Worm (Caenorhabditis elegans) whole organism, young adult: ENCODE results near the gene fbxa-19.

ENCODE experiments used
- B0035.1 ChIP-seq: sonication (generic microtip); optimal IDR thresholded peaks from 2 replicates; lab custom pipeline; 2016; ENCODE audit warnings: missing genetic modification characterization, mild to moderate bottlenecking, missing compliant biosample characterization, missing genotype, missing genetic modification reagents
- F23B12.7 ChIP-seq: sonication (generic microtip); optimal IDR thresholded peaks from 2 replicates; lab custom pipeline; 2017; ENCODE audit warnings: missing genetic modification characterization, mild to moderate bottlenecking, missing compliant biosample characterization, antibody characterized with exemption, moderate library complexity; ENCODE audit not compliant: insufficient read depth
- F33H1.4 ChIP-seq: fragments of 200-800 bp; sonication (Bioruptor generic); IDR thresholded peaks from 2 replicates; pipeline ENCODE4 v1.3.6; 2022; ENCODE audit warnings: missing genetic modification reagents, missing genetic modification characterization, missing compliant biosample characterization
- F57A8.1 ChIP-seq: fragments of 200-800 bp; sonication (Bioruptor generic); optimal IDR thresholded peaks from 2 replicates; lab custom pipeline; 2018; ENCODE audit warnings: mild to moderate bottlenecking, missing genetic modification characterization, moderate library complexity, missing compliant biosample characterization
- K11D2.4 ChIP-seq: fragments of 200-800 bp; sonication (Bioruptor generic); IDR thresholded peaks from 2 replicates; pipeline ENCODE4 v1.3.6; 2022; ENCODE audit warnings: missing genetic modification reagents, missing genetic modification characterization, missing compliant biosample characterization
- K12H6.12 ChIP-seq: fragments of 200-800 bp; sonication (Bioruptor generic); optimal IDR thresholded peaks from 2 replicates; lab custom pipeline; 2018; ENCODE audit warnings: mild to moderate bottlenecking, missing genetic modification characterization, missing compliant biosample characterization
- T07F8.4 ChIP-seq: sonication (generic microtip); optimal IDR thresholded peaks from 2 replicates; lab custom pipeline; 2016; ENCODE audit warnings: mild to moderate bottlenecking, missing genetic modification characterization, moderate library complexity, missing compliant biosample characterization
- Y67H2A.10 ChIP-seq: fragments of 200-800 bp; sonication (Bioruptor generic); conservative IDR thresholded peaks from 2 replicates; pipeline ENCODE4 v1.3.6; 2022; ENCODE audit warnings: missing genetic modification reagents, missing genetic modification characterization, missing compliant biosample characterization
- Y95B8A.8 ChIP-seq: fragments of 200-800 bp; sonication (Bioruptor generic); IDR thresholded peaks from 2 replicates; pipeline ENCODE4 v1.3.6; 2022; ENCODE audit warnings: missing genetic modification reagents, missing genetic modification characterization, missing compliant biosample characterization
- akir-1 ChIP-seq: fragments of 200-800 bp; sonication (Bioruptor generic); optimal IDR thresholded peaks from 2 replicates; lab custom pipeline; 2018; ENCODE audit warnings: mild to moderate bottlenecking, missing genetic modification characterization, moderate library complexity, missing compliant biosample characterization
- atf-7 ChIP-seq: sonication (generic microtip); optimal IDR thresholded peaks from 2 replicates; lab custom pipeline; 2017; ENCODE audit warnings: mild to moderate bottlenecking, missing genetic modification characterization, missing compliant biosample characterization
- ccch-3 ChIP-seq: fragments of 200-800 bp; sonication (Bioruptor generic); optimal IDR thresholded peaks from 2 replicates; lab custom pipeline; 2018; ENCODE audit warnings: mild to moderate bottlenecking, missing genetic modification characterization, missing compliant biosample characterization
- cebp-1 ChIP-seq, 2 experiments: fragments of 200-800 bp in 1 of 2; sonication (Bioruptor generic) in 1 of 2; sonication (generic microtip) in 1 of 2; IDR thresholded peaks in 1 of 2; optimal IDR thresholded peaks in 1 of 2; 2 replicates each; pipeline versions ENCODE4 v1.3.6 to Lab custom; 2017 to 2022; ENCODE audit warnings: missing compliant biosample characterization in 2 of 2, missing genetic modification characterization in 2 of 2, mild to moderate bottlenecking in 1 of 2, missing genetic modification reagents in 1 of 2, moderate library complexity in 1 of 2
- cebp-2 ChIP-seq: fragments of 200-800 bp; sonication (Bioruptor generic); IDR thresholded peaks from 2 replicates; pipeline ENCODE4 v1.3.6; 2022; ENCODE audit warnings: missing genetic modification characterization, missing compliant biosample characterization
- ceh-40 ChIP-seq: fragments of 200-800 bp; sonication (Bioruptor generic); IDR thresholded peaks from 2 replicates; pipeline ENCODE4 v1.3.6; 2022; ENCODE audit warnings: missing genetic modification characterization, missing compliant biosample characterization
- ceh-58 ChIP-seq: fragments of 200-800 bp; sonication (Bioruptor generic); IDR thresholded peaks from 2 replicates; pipeline ENCODE4 v1.3.6; 2022; ENCODE audit warnings: missing genetic modification characterization, missing compliant biosample characterization
- chd-7 ChIP-seq: sonication (generic microtip); optimal IDR thresholded peaks from 2 replicates; lab custom pipeline; 2016; ENCODE audit warnings: mild to moderate bottlenecking, missing genetic modification characterization, moderate library complexity, missing compliant biosample characterization
- die-1 ChIP-seq: sonication (generic microtip); optimal IDR thresholded peaks from 2 replicates; lab custom pipeline; 2016; ENCODE audit warnings: missing genotype, mild to moderate bottlenecking, missing genetic modification characterization, missing compliant biosample characterization
- dpl-1 ChIP-seq: fragments of 150-350 bp; optimal IDR thresholded peaks from 2 replicates; lab custom pipeline; 2014; ENCODE audit warnings: missing biosample characterization, missing genetic modification reagents, missing genetic modification characterization
- efl-1 ChIP-seq: fragments of 150-350 bp; optimal IDR thresholded peaks from 2 replicates; lab custom pipeline; 2014; ENCODE audit warnings: missing biosample characterization, missing genetic modification reagents, missing genetic modification characterization
- him-1 ChIP-seq: sonication (generic microtip); optimal IDR thresholded peaks from 2 replicates; lab custom pipeline; 2016; ENCODE audit warnings: missing genotype, missing genetic modification reagents, missing genetic modification characterization, missing compliant biosample characterization
- hmg-1.2 ChIP-seq: fragments of 200-800 bp; sonication (Bioruptor generic); IDR thresholded peaks from 2 replicates; pipeline ENCODE4 v1.3.6; 2022; ENCODE audit warnings: missing genetic modification reagents, missing genetic modification characterization, missing compliant biosample characterization
- lag-1 ChIP-seq: fragments of 200-800 bp; sonication (Bioruptor generic); IDR thresholded peaks from 2 replicates; pipeline ENCODE4 v1.3.6; 2022; ENCODE audit warnings: missing genetic modification reagents, missing genetic modification characterization, missing compliant biosample characterization
- let-607 ChIP-seq, 2 experiments: fragments of 200-800 bp in 1 of 2; sonication (Bioruptor generic) in 1 of 2; sonication (generic microtip) in 1 of 2; optimal IDR thresholded peaks; 2 replicates each; lab custom pipeline; 2016 to 2018; ENCODE audit warnings: mild to moderate bottlenecking in 2 of 2, missing compliant biosample characterization in 2 of 2, missing genetic modification characterization in 2 of 2, moderate library complexity in 2 of 2, missing genotype in 1 of 2
- lin-26 ChIP-seq: fragments of 200-800 bp; sonication (Bioruptor generic); IDR thresholded peaks from 2 replicates; pipeline ENCODE4 v1.3.6; 2022; ENCODE audit warnings: missing genetic modification reagents, missing genetic modification characterization, missing compliant biosample characterization
- madf-8 ChIP-seq: fragments of 200-800 bp; sonication (Bioruptor generic); conservative IDR thresholded peaks from 2 replicates; pipeline ENCODE4 v1.3.6; 2022; ENCODE audit warnings: missing genetic modification reagents, missing genetic modification characterization, missing compliant biosample characterization
- mel-28 ChIP-seq: sonication (generic microtip); optimal IDR thresholded peaks from 2 replicates; lab custom pipeline; 2016; ENCODE audit warnings: borderline replicate concordance, mild to moderate bottlenecking, missing genetic modification characterization, missing compliant biosample characterization
- nfya-1 ChIP-seq: sonication (generic microtip); optimal IDR thresholded peaks from 2 replicates; lab custom pipeline; 2017; ENCODE audit warnings: antibody characterized with exemption, missing compliant biosample characterization, missing genetic modification characterization, borderline replicate concordance; ENCODE audit not compliant: insufficient read depth
- nhr-179 ChIP-seq: sonication (generic microtip); optimal IDR thresholded peaks from 2 replicates; lab custom pipeline; 2016; ENCODE audit warnings: mild to moderate bottlenecking, missing genetic modification characterization, missing compliant biosample characterization
- nhr-80 ChIP-seq: sonication (generic microtip); optimal IDR thresholded peaks from 2 replicates; lab custom pipeline; 2016; ENCODE audit warnings: missing genetic modification characterization, missing compliant biosample characterization
- nhr-90 ChIP-seq: sonication (generic microtip); optimal IDR thresholded peaks from 2 replicates; lab custom pipeline; 2016; ENCODE audit warnings: missing genotype, mild to moderate bottlenecking, missing genetic modification characterization, missing compliant biosample characterization
- snpc-3.4 ChIP-seq: sonication (generic microtip); optimal IDR thresholded peaks from 2 replicates; lab custom pipeline; 2017; ENCODE audit warnings: missing genetic modification characterization, mild to moderate bottlenecking, missing compliant biosample characterization, antibody characterized with exemption, moderate library complexity, missing genotype, missing genetic modification reagents
- tlf-1 ChIP-seq: fragments of 200-800 bp; sonication (Bioruptor generic); optimal IDR thresholded peaks from 2 replicates; lab custom pipeline; 2018; ENCODE audit warnings: mild to moderate bottlenecking, missing genetic modification characterization, missing compliant biosample characterization
- unc-62 ChIP-seq: fragments of 150-350 bp; optimal IDR thresholded peaks from 2 replicates; lab custom pipeline; 2014; ENCODE audit warnings: missing biosample characterization, missing genetic modification reagents, missing genetic modification characterization
- xnd-1 ChIP-seq: sonication (generic microtip); optimal IDR thresholded peaks from 2 replicates; lab custom pipeline; 2016; ENCODE audit warnings: missing genotype, missing genetic modification reagents, missing genetic modification characterization, missing compliant biosample characterization
- ztf-22 ChIP-seq: fragments of 200-800 bp; sonication (Bioruptor generic); optimal IDR thresholded peaks from 2 replicates; lab custom pipeline; 2018; ENCODE audit warnings: mild to moderate bottlenecking, missing genetic modification characterization, moderate library complexity, missing compliant biosample characterization
- ztf-28 ChIP-seq: fragments of 200-800 bp; sonication (Bioruptor generic); IDR thresholded peaks from 2 replicates; pipeline ENCODE4 v1.3.6; 2022; ENCODE audit warnings: missing genetic modification reagents, missing genetic modification characterization, missing compliant biosample characterization
- ztf-6 ChIP-seq: fragments of 200-800 bp; sonication (Bioruptor generic); IDR thresholded peaks from 2 replicates; pipeline ENCODE4 v1.3.6; 2022; ENCODE audit warnings: missing genetic modification reagents, missing genetic modification characterization, missing compliant biosample characterization

fbxa-19 gene

DNA sequence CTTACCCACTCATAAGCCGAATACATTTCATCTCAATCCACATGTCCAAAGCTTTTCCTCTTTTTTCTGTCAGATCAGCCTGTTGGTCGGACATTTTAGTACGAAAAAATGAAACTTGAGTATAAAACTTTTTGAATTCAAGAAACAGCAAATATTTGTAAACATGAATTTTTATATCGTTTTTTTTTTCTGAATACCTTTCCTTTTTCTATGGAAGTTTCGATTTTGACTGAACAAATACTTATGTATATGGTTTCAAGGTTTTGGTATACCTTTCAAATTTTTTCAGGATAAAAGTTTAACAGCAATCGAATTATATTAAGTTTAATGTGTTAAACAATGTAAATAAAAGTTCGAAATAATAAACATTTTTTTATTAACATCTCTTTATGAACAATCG, 25.0 kb downstream of the fbxa-19 start, which contains the start of gene fbxa-5:
fbxa-5 (minus strand) TSS at position 101 of the 400 bp plus-strand sequence.
- TF ChIP-seq akir-1 (GFP tag; lab: Kevin White, UChicago) (no peak), tlf-1 (GFP tag; lab: Kevin White, UChicago) (no peak), nhr-90 (no peak), die-1 (tag; lab: Kevin White, UChicago) (no peak), lag-1 (GFP tag; lab: Robert Waterston, UW) (no peak), let-607 (tag; optimal IDR thresholded peaks at IDR 0.05; lab: Kevin White, UChicago) (no peak), mel-28 (tag; lab: Kevin White, UChicago) (no peak), madf-8 (GFP tag; lab: Robert Waterston, UW) (no peak), ceh-58 (GFP tag; lab: Robert Waterston, UW) (no peak), atf-7 (tag; lab: Kevin White, UChicago) (no peak), F23B12.7 (tag; lab: Kevin White, UChicago) (no peak), nhr-179 (no peak), F33H1.4 (GFP tag; lab: Robert Waterston, UW) (no peak), ztf-22 (no peak), cebp-1 (GFP tag; IDR thresholded peaks at IDR 0.05; lab: Robert Waterston, UW) (no peak), cebp-1 (tag; optimal IDR thresholded peaks at IDR 0.05; lab: Kevin White, UChicago) (no peak), unc-62 (GFP tag; lab: Kevin White, UChicago) (no peak), lin-26 (GFP tag; lab: Robert Waterston, UW) (no peak), cebp-2 (GFP tag; lab: Robert Waterston, UW) (no peak)

DNA sequence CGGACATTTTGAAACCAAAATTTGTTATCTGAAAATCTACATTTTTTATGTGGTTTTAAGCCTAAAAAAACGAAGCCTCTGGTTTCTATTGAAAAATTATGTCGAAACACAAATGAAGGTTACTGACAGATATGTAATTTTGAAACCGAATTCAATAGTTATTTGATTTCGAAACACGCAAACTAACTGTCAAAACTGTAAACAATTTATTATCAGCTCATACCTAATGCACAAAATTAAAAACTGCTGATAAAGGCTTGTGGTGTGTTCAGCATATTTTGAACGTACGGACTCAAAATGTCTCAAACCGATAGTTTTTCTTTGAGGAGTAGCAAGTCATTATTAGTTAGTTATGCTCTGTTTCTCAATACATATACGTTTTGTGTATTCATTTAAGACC, 27.3 kb downstream of the fbxa-19 start, which contains the start of gene fbxa-26:
fbxa-26 (minus strand) TSS at position 35 of the 400 bp plus-strand sequence.
- no peak for TF ChIP-seq Y95B8A.8 (GFP tag; lab: Robert Waterston, UW)
- TF ChIP-seq mel-28 (tag; lab: Kevin White, UChicago) = no peak
- peak; percentile 55; the same call in 1 of the 2 replicates for TF ChIP-seq cebp-1 (GFP tag; IDR thresholded peaks at IDR 0.05; lab: Robert Waterston, UW)
- TF ChIP-seq cebp-1 (tag; optimal IDR thresholded peaks at IDR 0.05; lab: Kevin White, UChicago) = peak; percentile 70
- no peak for TF ChIP-seq ccch-3 (GFP tag; lab: Kevin White, UChicago)
- peak; percentile 0 for TF ChIP-seq unc-62 (GFP tag; lab: Kevin White, UChicago)
- no peak for TF ChIP-seq chd-7 (tag; lab: Kevin White, UChicago)
- no peak for TF ChIP-seq efl-1 (GFP tag; lab: Kevin White, UChicago)
- peak; percentile 55 for TF ChIP-seq nhr-80
- no peak for TF ChIP-seq tlf-1 (GFP tag; lab: Kevin White, UChicago)
- no peak for TF ChIP-seq ztf-6 (GFP tag; lab: Robert Waterston, UW)
- no peak for TF ChIP-seq F33H1.4 (GFP tag; lab: Robert Waterston, UW)
- TF ChIP-seq him-1 (tag; lab: Kevin White, UChicago) = no peak
- TF ChIP-seq hmg-1.2 (GFP tag; lab: Robert Waterston, UW) = no peak
- TF ChIP-seq die-1 (tag; lab: Kevin White, UChicago) = no peak
- TF ChIP-seq ceh-40 (GFP tag; lab: Robert Waterston, UW) = no peak
- TF ChIP-seq K12H6.12 (tag; lab: Kevin White, UChicago) = no peak

DNA sequence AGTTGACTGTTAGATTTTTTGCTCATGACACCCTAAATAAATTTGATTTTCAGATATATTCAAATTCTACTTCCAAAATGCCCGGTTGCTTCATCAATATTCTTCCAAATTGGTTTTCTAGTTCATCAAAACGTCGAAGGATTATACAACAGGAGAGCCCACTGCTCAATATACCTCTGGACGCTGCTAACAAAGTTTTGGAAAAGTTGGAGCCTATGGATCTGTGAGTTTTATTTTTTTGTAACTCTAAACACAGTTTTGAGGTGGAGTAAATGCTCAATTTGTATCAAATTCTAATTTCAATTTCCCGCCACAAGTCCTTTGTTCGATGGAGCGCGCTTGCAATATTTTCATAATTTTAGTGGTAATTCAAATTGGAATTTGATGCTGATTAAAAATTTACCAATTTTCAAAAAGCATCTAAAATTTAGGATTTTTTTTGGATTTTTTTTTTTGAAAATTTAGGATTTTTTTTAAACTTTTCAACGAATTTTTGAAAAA, 27.8 kb downstream of the fbxa-19 start, which contains the start of gene fbxa-27:
fbxa-27 (plus strand) TSS at position 51 of the 501 bp plus-strand sequence.
- no peak for TF ChIP-seq mel-28 (tag; lab: Kevin White, UChicago)

- TF ChIP-seq ztf-28 (GFP tag; lab: Robert Waterston, UW) (no peak), dpl-1 (GFP tag; lab: Kevin White, UChicago) (no peak), xnd-1 (no peak), snpc-3.4 (tag; lab: Kevin White, UChicago) (no peak), let-607 (tag; optimal IDR thresholded peaks at IDR 0.05; lab: Kevin White, UChicago) (no peak), T07F8.4 (no peak), B0035.1 (tag; lab: Kevin White, UChicago) (no peak), nfya-1 (tag; lab: Kevin White, UChicago) (no peak), F57A8.1 (GFP tag; lab: Kevin White, UChicago) (no peak), Y67H2A.10 (GFP tag; lab: Robert Waterston, UW) (no peak), K11D2.4 (GFP tag; lab: Robert Waterston, UW) (no peak)
Observed at ce11 chrIII:1345694-1346093, 30.5 kb downstream of the fbxa-19 start, which contains the start of gene Y82E9BL.6. TSS of gene Y82E9BL.6 (minus strand) at chrIII:1345794.
